Fruit fly (Drosophila melanogaster): ENCODE data around the gene CG31546.

CG31546 gene

DNA sequence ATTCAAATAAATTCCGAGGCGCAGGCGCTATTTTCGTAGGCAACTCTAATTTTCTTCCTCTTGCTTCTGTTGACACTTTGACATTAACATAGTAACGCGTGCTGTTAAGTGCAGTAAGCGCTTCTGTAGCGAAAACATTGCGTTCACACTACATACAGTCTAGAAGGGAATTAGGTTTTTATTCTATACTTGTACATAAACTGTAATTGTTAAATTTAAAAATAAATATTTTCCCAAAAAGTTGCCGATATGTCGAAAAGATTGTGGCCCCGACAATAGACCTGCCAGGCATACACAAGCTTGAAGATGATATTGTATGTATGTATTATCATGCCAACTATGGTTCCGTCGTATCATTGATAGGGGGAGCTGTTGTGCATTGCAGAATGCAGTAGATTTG, 28.9 kb downstream of the CG31546 start, which contains the start of gene asl (continued):
- TF ChIP-seq trem (tag; optimal IDR thresholded peaks at IDR 0.05): peak; percentile 82
- TF ChIP-seq CoRest (tag; optimal IDR thresholded peaks at IDR 0.05): peak; percentile 81
- no peak for TF ChIP-seq HmgD (GFP tag; optimal IDR thresholded peaks at IDR 0.05)
- TF ChIP-seq CG17829 (tag; optimal IDR thresholded peaks at IDR 0.05): peak; percentile 85
- no peak for TF ChIP-seq CG10959 (GFP tag; IDR thresholded peaks at IDR 0.05)
- no peak for TF ChIP-seq inv (GFP tag; IDR thresholded peaks at IDR 0.05; ENCODE audit: partially characterized antibody)
- 0 out of 4 replicates have a peak, but pooled peaks have one; percentile 58 for TF ChIP-seq chinmo (GFP tag; IDR thresholded peaks at IDR 0.05; ENCODE audit: partially characterized antibody)
- no peak for TF ChIP-seq jing (GFP tag; optimal IDR thresholded peaks at IDR 0.05)
- no peak for TF ChIP-seq Poxn (GFP tag; IDR thresholded peaks at IDR 0.05)
- peak; percentile 84 for TF ChIP-seq E2f2 (GFP tag; IDR thresholded peaks at IDR 0.05)
- TF ChIP-seq CG2875 (GFP tag; optimal IDR thresholded peaks at IDR 0.05): peak; percentile 11
- TF ChIP-seq CG6765 (GFP tag; optimal IDR thresholded peaks at IDR 0.05): peak; percentile 5
- TF ChIP-seq slbo (GFP tag; IDR thresholded peaks at IDR 0.05): peak; percentile 62
- peak; percentile 14 for TF ChIP-seq psq (GFP tag; optimal IDR thresholded peaks at IDR 0.05)
- TF ChIP-seq CTCF (GFP tag; optimal IDR thresholded peaks at IDR 0.05): peak; percentile 94
- TF ChIP-seq CG2116 (GFP tag; optimal IDR thresholded peaks at IDR 0.05): peak; percentile 85
- no peak for TF ChIP-seq Vsx1 (GFP tag; optimal IDR thresholded peaks at IDR 0.05)
- peak; percentile 11 for TF ChIP-seq CG9609 (GFP tag; optimal IDR thresholded peaks at IDR 0.05)
- TF ChIP-seq knrl (GFP tag; IDR thresholded peaks at IDR 0.05; ENCODE audit: partially characterized antibody): peak; percentile 21; the same call in 1 of the 3 replicates
- TF ChIP-seq CG1024 (GFP tag; IDR thresholded peaks at IDR 0.05): peak; percentile 37; the same call in 1 of the 2 replicates
- peak; percentile 44 for TF ChIP-seq mam (GFP tag; optimal IDR thresholded peaks at IDR 0.05)
- no peak for TF ChIP-seq gcm (GFP tag; optimal IDR thresholded peaks at IDR 0.05)
- 0 out of 2 replicates have a peak, but pooled peaks have one; percentile 25 for TF ChIP-seq dati (GFP tag; IDR thresholded peaks at IDR 0.05)
- no peak for TF ChIP-seq gsb-n (tag; optimal IDR thresholded peaks at IDR 0.05)
- no peak for TF ChIP-seq CG6813 (GFP tag; optimal IDR thresholded peaks at IDR 0.05)
- TF ChIP-seq Side (GFP tag; optimal IDR thresholded peaks at IDR 0.05): peak; percentile 23
- no peak for TF ChIP-seq HLH3B (GFP tag; IDR thresholded peaks at IDR 0.05)
- peak; percentile 74 for TF ChIP-seq Sin3A (optimal IDR thresholded peaks at IDR 0.05)
- no peak for TF ChIP-seq ac (GFP tag; optimal IDR thresholded peaks at IDR 0.05)
- TF ChIP-seq Dad (GFP tag; optimal IDR thresholded peaks at IDR 0.05): peak; percentile 7
- TF ChIP-seq Trl (optimal IDR thresholded peaks at IDR 0.05): no peak
- TF ChIP-seq Trl (GFP tag; optimal IDR thresholded peaks at IDR 0.05): peak; percentile 31
- no peak for TF ChIP-seq Doc2 (GFP tag; IDR thresholded peaks at IDR 0.05)
- peak; percentile 76 for TF ChIP-seq lilli (GFP tag; optimal IDR thresholded peaks at IDR 0.05)
- peak; percentile 18; the same call in 1 of the 3 replicates for TF ChIP-seq croc (GFP tag; conservative IDR thresholded peaks at IDR 0.05)
- TF ChIP-seq Dbx (GFP tag; IDR thresholded peaks at IDR 0.05): peak; percentile 57; the same call in 1 of the 3 replicates
- TF ChIP-seq CG14965 (GFP tag; optimal IDR thresholded peaks at IDR 0.05; ENCODE audit: borderline replicate concordance): no peak
- TF ChIP-seq cad (GFP tag; optimal IDR thresholded peaks at IDR 0.05): no peak
- TF ChIP-seq Mrtf (GFP tag; IDR thresholded peaks at IDR 0.05): 0 out of 3 replicates have a peak, but pooled peaks have one; percentile 29
- no peak for TF ChIP-seq CG11093 (GFP tag; IDR thresholded peaks at IDR 0.05)
- TF ChIP-seq CG15514 (GFP tag; optimal IDR thresholded peaks at IDR 0.05): peak; percentile 71
- no peak for TF ChIP-seq NFAT (GFP tag; IDR thresholded peaks at IDR 0.05)
- TF ChIP-seq HLHmδ (GFP tag; optimal IDR thresholded peaks at IDR 0.05): no peak
- TF ChIP-seq CG4820 (GFP tag; optimal IDR thresholded peaks at IDR 0.05): peak; percentile 27
- TF ChIP-seq CG8478 (optimal IDR thresholded peaks at IDR 0.05): no peak
- no peak for TF ChIP-seq amos (GFP tag; IDR thresholded peaks at IDR 0.05; ENCODE audit: partially characterized antibody)
- no peak for TF ChIP-seq CG12071 (GFP tag; optimal IDR thresholded peaks at IDR 0.05)
- peak; percentile 33 for TF ChIP-seq B-H2 (GFP tag; optimal IDR thresholded peaks at IDR 0.05)
- TF ChIP-seq CG12391 (tag; optimal IDR thresholded peaks at IDR 0.05): peak; percentile 78
- no peak for TF ChIP-seq cas (GFP tag; IDR thresholded peaks at IDR 0.05)
- no peak for TF ChIP-seq Kr (GFP tag; optimal IDR thresholded peaks at IDR 0.05)
- TF ChIP-seq ab (GFP tag; optimal IDR thresholded peaks at IDR 0.05): no peak
- TF ChIP-seq zen (tag; optimal IDR thresholded peaks at IDR 0.05): peak; percentile 68
